Worm (Caenorhabditis elegans): Measurements from ENCODE around the gene mac-1.

ce11 chrII:13356092-13356491, 35.4 kb upstream of the mac-1 start, which contains the start of gene dmsr-3:
- no peak for TF ChIP-seq mab-5 (tag; optimal IDR thresholded peaks at IDR 0.05)
- no peak for TF ChIP-seq peb-1 (tag; optimal IDR thresholded peaks at IDR 0.05)
- no peak for TF ChIP-seq ceh-82 (tag; optimal IDR thresholded peaks at IDR 0.05)
- TF ChIP-seq lsy-2 (tag; optimal IDR thresholded peaks at IDR 0.05): no peak
- no peak for TF ChIP-seq ztf-4 (tag; optimal IDR thresholded peaks at IDR 0.05)

Data from whole organism, L2 larva.